Fruit fly (Drosophila melanogaster): ENCODE results near the gene MED20.

The MED20 gene

dm6 chr2L:8081640-8082485 lies 9.2 kb upstream of the MED20 start (continued):
- TF ChIP-seq tgo (GFP tag; IDR thresholded peaks at IDR 0.05) (peak; percentile 92), CG10321 (GFP tag; IDR thresholded peaks at IDR 0.05) (peak; percentile 45; the same call in 1 of the 2 replicates), CG15073 (GFP tag; optimal IDR thresholded peaks at IDR 0.05) (no peak), CG7357 (GFP tag; IDR thresholded peaks at IDR 0.05) (peak; percentile 31; the same call in 1 of the 3 replicates), lmd (GFP tag; IDR thresholded peaks at IDR 0.05) (peak; percentile 91), tin (GFP tag; optimal IDR thresholded peaks at IDR 0.05) (peak; percentile 77)

DNA sequence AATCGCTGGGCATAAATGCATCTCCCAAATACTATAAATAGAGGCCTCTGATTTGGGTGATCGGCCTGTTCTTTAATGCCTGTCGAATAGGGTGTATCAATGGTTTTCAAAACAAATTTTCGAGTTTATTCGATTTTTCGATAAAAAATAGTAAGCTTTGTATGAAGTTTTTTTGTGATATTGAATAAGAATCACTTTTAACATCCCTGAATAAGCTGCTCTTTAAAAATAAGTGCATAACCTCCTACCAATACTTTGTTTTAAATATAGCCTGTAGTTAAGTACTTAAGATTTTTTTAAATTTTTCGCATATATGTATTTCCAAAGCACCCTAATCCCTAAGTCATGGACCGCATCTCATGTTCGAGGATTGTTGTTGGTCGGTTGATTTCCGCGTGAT lies 8.0 kb upstream of the MED20 start:
- TF ChIP-seq dpn (GFP tag; optimal IDR thresholded peaks at IDR 0.05) (peak in 1 of 2 experiments; percentile 0), CG8924 (tag; optimal IDR thresholded peaks at IDR 0.05) (peak; percentile 67), Ets65A (GFP tag) (peak; percentile 9), CG18262 (tag; optimal IDR thresholded peaks at IDR 0.05) (peak; percentile 59), CG12659 (GFP tag; optimal IDR thresholded peaks at IDR 0.05) (peak; percentile 33), CG7928 (GFP tag; optimal IDR thresholded peaks at IDR 0.05) (no peak), BEAF-32 (GFP tag; optimal IDR thresholded peaks at IDR 0.05) (no peak), odd (GFP tag; optimal IDR thresholded peaks at IDR 0.05) (peak; percentile 12), CG1529 (GFP tag; optimal IDR thresholded peaks at IDR 0.05) (peak; percentile 63), run (tag; optimal IDR thresholded peaks at IDR 0.05) (peak; percentile 44), grau (tag; optimal IDR thresholded peaks at IDR 0.05) (peak; percentile 49), btn (GFP tag; optimal IDR thresholded peaks at IDR 0.05) (no peak), gem (tag; optimal IDR thresholded peaks at IDR 0.05) (peak; percentile 76), Drgx (GFP tag; IDR thresholded peaks at IDR 0.05) (0 out of 2 replicates have a peak, but pooled peaks have one; percentile 15), CG33557 (GFP tag; optimal IDR thresholded peaks at IDR 0.05) (peak; percentile 57), CG12299 (tag; optimal IDR thresholded peaks at IDR 0.05) (peak; percentile 14), CG15601 (tag; optimal IDR thresholded peaks at IDR 0.05) (peak; percentile 80), CG12391 (tag; optimal IDR thresholded peaks at IDR 0.05) (peak; percentile 72), Oli (tag; optimal IDR thresholded peaks at IDR 0.05) (peak; percentile 32), D19A (tag; optimal IDR thresholded peaks at IDR 0.05) (peak; percentile 59), MBD-R2 (GFP tag; IDR thresholded peaks at IDR 0.05) (no peak), ranshi (GFP tag; IDR thresholded peaks at IDR 0.05) (no peak), B-H1 (GFP tag; IDR thresholded peaks at IDR 0.05) (no peak), gcm (GFP tag; optimal IDR thresholded peaks at IDR 0.05) (peak; percentile 83), Fer2 (tag; optimal IDR thresholded peaks at IDR 0.05) (no peak), Xbp1 (GFP tag; optimal IDR thresholded peaks at IDR 0.05) (peak; percentile 18), sc (optimal IDR thresholded peaks at IDR 0.05) (no peak), sc (GFP tag; optimal IDR thresholded peaks at IDR 0.05) (peak; percentile 32), Sin3A (optimal IDR thresholded peaks at IDR 0.05) (no peak), nerfin-1 (tag; optimal IDR thresholded peaks at IDR 0.05) (peak; percentile 13), ATbp (GFP tag; optimal IDR thresholded peaks at IDR 0.05) (peak; percentile 21), CG11723 (GFP tag; optimal IDR thresholded peaks at IDR 0.05) (peak; percentile 0), phol (tag; optimal IDR thresholded peaks at IDR 0.05) (peak; percentile 11), CG2202 (tag; optimal IDR thresholded peaks at IDR 0.05) (peak; percentile 59), CG2712 (tag; optimal IDR thresholded peaks at IDR 0.05) (peak; percentile 53), CG17359 (tag; optimal IDR thresholded peaks at IDR 0.05) (peak; percentile 16), Nf-YB (GFP tag; optimal IDR thresholded peaks at IDR 0.05) (peak; percentile 31), sens (GFP tag) (peak; percentile 81), Dek (tag; optimal IDR thresholded peaks at IDR 0.05) (peak; percentile 20), CHES-1-like (GFP tag; optimal IDR thresholded peaks at IDR 0.05) (no peak), CG13424 (tag; optimal IDR thresholded peaks at IDR 0.05) (peak; percentile 78), CG10979 (tag; optimal IDR thresholded peaks at IDR 0.05) (peak; percentile 50)

Data from whole organism, embryonic.